Worm (Caenorhabditis elegans): ENCODE data around the gene fln-2.

fln-2 gene

DNA sequence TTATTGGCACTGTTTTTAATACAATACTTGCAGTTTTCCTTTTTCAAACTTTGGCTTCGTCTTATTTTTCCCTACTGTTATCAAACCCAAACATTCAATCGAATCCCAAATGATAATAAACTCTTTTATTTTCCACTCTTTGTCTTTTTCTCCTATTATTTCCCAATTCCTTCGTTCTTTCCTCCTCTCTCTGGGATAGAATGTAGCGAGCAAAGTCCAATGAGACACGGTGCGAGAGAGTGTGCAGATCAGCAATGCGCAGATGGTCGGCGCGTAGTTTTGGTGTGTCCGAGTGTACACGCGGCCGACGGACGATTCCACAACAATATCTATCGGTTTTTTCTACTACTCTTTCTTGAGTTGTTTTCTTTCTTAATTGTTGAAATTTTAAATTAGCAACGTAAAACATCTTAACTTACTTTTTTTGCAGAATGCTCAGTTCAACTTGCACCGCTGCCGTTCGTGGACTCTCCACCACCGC is 33.5 kb downstream of the fln-2 start, which contains the start of gene B0272.3 (continued):
- TF ChIP-seq Y116A8C.19 (tag; optimal IDR thresholded peaks at IDR 0.05; ENCODE audit: borderline replicate concordance): no peak
- TF ChIP-seq lin-13 (GFP tag; optimal IDR thresholded peaks at IDR 0.05): no peak
- no peak for TF ChIP-seq lin-39 (tag; optimal IDR thresholded peaks at IDR 0.05)
- TF ChIP-seq blmp-1 (tag; optimal IDR thresholded peaks at IDR 0.05): peak; percentile 63
- no peak for TF ChIP-seq ama-1 (optimal IDR thresholded peaks at IDR 0.05)
- no peak for TF ChIP-seq lin-15B (tag; optimal IDR thresholded peaks at IDR 0.05)
- no peak for TF ChIP-seq ztf-11 (tag; optimal IDR thresholded peaks at IDR 0.05)
- no peak for TF ChIP-seq nhr-28 (tag; optimal IDR thresholded peaks at IDR 0.05)
- no peak for TF ChIP-seq isw-1 (GFP tag; IDR thresholded peaks at IDR 0.05)
- TF ChIP-seq ceh-63 (GFP tag; optimal IDR thresholded peaks at IDR 0.05): no peak
- TF ChIP-seq egl-27 (tag; optimal IDR thresholded peaks at IDR 0.05): no peak
- no peak for TF ChIP-seq mab-9 (GFP tag; IDR thresholded peaks at IDR 0.05)
- TF ChIP-seq fkh-8 (tag; optimal IDR thresholded peaks at IDR 0.05): no peak
- TF ChIP-seq unc-130 (tag; optimal IDR thresholded peaks at IDR 0.05): no peak
- peak in 1 of 3 experiments; percentile 20 for TF ChIP-seq dpl-1 (GFP tag; optimal IDR thresholded peaks at IDR 0.05)
- TF ChIP-seq lin-35 (GFP tag; optimal IDR thresholded peaks at IDR 0.05): peak in 1 of 2 experiments; percentile 68
- TF ChIP-seq unc-30 (tag; optimal IDR thresholded peaks at IDR 0.05): no peak
- no peak for TF ChIP-seq nhr-76 (tag; optimal IDR thresholded peaks at IDR 0.05)
- peak; percentile 56 for TF ChIP-seq nhr-77 (tag; optimal IDR thresholded peaks at IDR 0.05)
- no peak for TF ChIP-seq C16A3.4 (tag; optimal IDR thresholded peaks at IDR 0.05)
- TF ChIP-seq pag-3 (tag; optimal IDR thresholded peaks at IDR 0.05; ENCODE audit: borderline replicate concordance, insufficient read depth): no peak
- TF ChIP-seq pax-3 (tag; optimal IDR thresholded peaks at IDR 0.05): no peak
- TF ChIP-seq F16B12.6 (tag; optimal IDR thresholded peaks at IDR 0.05): no peak
- no peak for TF ChIP-seq zag-1 (tag; optimal IDR thresholded peaks at IDR 0.05)
- TF ChIP-seq nhr-90 (tag; optimal IDR thresholded peaks at IDR 0.05; ENCODE audit: poor library complexity): peak; percentile 51
- TF ChIP-seq nhr-237 (tag; optimal IDR thresholded peaks at IDR 0.05): no peak
- peak; percentile 36 for TF ChIP-seq mep-1 (tag; optimal IDR thresholded peaks at IDR 0.05)
- no peak for TF ChIP-seq C04F5.9 (tag; optimal IDR thresholded peaks at IDR 0.05)
- TF ChIP-seq ces-1 (GFP tag; optimal IDR thresholded peaks at IDR 0.05): no peak
- TF ChIP-seq skn-1 (tag; optimal IDR thresholded peaks at IDR 0.05): peak; percentile 25
- peak in 1 of 2 experiments; percentile 59 for TF ChIP-seq mdl-1 (tag; optimal IDR thresholded peaks at IDR 0.05)
- TF ChIP-seq dsc-1 (tag; optimal IDR thresholded peaks at IDR 0.05): no peak
- no peak for TF ChIP-seq sox-4 (tag; optimal IDR thresholded peaks at IDR 0.05)
- peak; percentile 20 for TF ChIP-seq nhr-47 (tag; optimal IDR thresholded peaks at IDR 0.05)
- TF ChIP-seq nhr-85 (tag): peak; percentile 85
- TF ChIP-seq nhr-71 (tag; optimal IDR thresholded peaks at IDR 0.05): peak; percentile 72
- TF ChIP-seq nhr-20 (tag; optimal IDR thresholded peaks at IDR 0.05): peak; percentile 95
- no peak for TF ChIP-seq efl-1 (optimal IDR thresholded peaks at IDR 0.05)
- no peak for TF ChIP-seq efl-1 (GFP tag; optimal IDR thresholded peaks at IDR 0.05 in 1 of 2)
- TF ChIP-seq tlp-1 (tag; optimal IDR thresholded peaks at IDR 0.05): no peak
- TF ChIP-seq ceh-8 (GFP tag; optimal IDR thresholded peaks at IDR 0.05): no peak
- TF ChIP-seq swsn-7 (tag; optimal IDR thresholded peaks at IDR 0.05): peak; percentile 38
- peak; percentile 83 for TF ChIP-seq lin-14 (GFP tag; optimal IDR thresholded peaks at IDR 0.05)
- TF ChIP-seq zip-4 (GFP tag; optimal IDR thresholded peaks at IDR 0.05): no peak
- no peak for TF ChIP-seq hpl-2 (GFP tag; optimal IDR thresholded peaks at IDR 0.05)
